Fruit fly (Drosophila melanogaster): ENCODE data around the gene Ald1.

DNA sequence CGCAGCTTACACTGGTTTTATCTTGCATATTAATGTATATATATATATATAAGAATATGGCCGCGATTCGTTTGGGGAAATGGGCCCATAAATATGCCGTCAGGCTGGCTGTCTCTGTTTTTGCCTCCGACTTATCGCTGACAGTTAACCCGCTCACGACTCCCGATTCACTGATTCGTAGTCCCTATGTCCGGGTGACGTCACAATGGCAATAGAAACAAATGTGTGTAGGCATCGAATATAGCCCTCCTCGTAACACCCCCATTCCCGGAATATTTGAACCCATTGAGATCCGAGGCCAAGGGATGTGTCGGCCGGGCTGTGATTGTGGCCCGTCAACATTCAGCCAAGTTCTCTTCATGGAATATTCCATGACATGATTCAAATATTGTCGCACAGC is 23.9 kb downstream of the Ald1 start:
- TF ChIP-seq CG15011 (GFP tag; optimal IDR thresholded peaks at IDR 0.05) (no peak), tna (GFP tag; IDR thresholded peaks at IDR 0.05; ENCODE audit: partially characterized antibody) (no peak), al (GFP tag; IDR thresholded peaks at IDR 0.05) (no peak), CG6683 (GFP tag; optimal IDR thresholded peaks at IDR 0.05) (no peak), ind (GFP tag; optimal IDR thresholded peaks at IDR 0.05) (no peak), Oli (tag; optimal IDR thresholded peaks at IDR 0.05) (no peak), CG11247 (GFP tag; IDR thresholded peaks at IDR 0.05) (no peak), grn (GFP tag; optimal IDR thresholded peaks at IDR 0.05) (no peak), Ssrp (tag; optimal IDR thresholded peaks at IDR 0.05) (no peak), CG4820 (GFP tag; optimal IDR thresholded peaks at IDR 0.05) (no peak), CG1602 (GFP tag; optimal IDR thresholded peaks at IDR 0.05) (no peak), en (GFP tag; optimal IDR thresholded peaks at IDR 0.05) (no peak)
